Worm (Caenorhabditis elegans) whole organism, L1 larva: ENCODE results near the gene C16C8.7.

Source experiments
- C34B4.2 ChIP-seq: sonication (generic microtip); optimal IDR thresholded peaks from 2 replicates; lab custom pipeline; 2017; ENCODE audit warnings: mild to moderate bottlenecking, missing genetic modification characterization, missing compliant biosample characterization
- F16B12.6 ChIP-seq: fragments of 150-350 bp; optimal IDR thresholded peaks from 2 replicates; lab custom pipeline; 2014; ENCODE audit warnings: missing biosample characterization, missing genetic modification characterization
- dpl-1 ChIP-seq, 3 experiments: fragments of 150-350 bp in 2 of 3; sonication (generic microtip) in 1 of 3; optimal IDR thresholded peaks; 2 replicates each; lab custom pipeline; 2014 to 2017; ENCODE audit warnings: missing biosample characterization in 3 of 3, missing genetic modification characterization in 3 of 3, missing genetic modification reagents in 3 of 3
- lin-35 ChIP-seq, 2 experiments: fragments of 150-350 bp; optimal IDR thresholded peaks; 2 replicates each; lab custom pipeline; 2014; ENCODE audit warnings: missing biosample characterization in 2 of 2, missing genetic modification characterization in 2 of 2, missing genetic modification reagents in 2 of 2
- mef-2 ChIP-seq: fragments of 150-350 bp; optimal IDR thresholded peaks from 2 replicates; lab custom pipeline; 2014; ENCODE audit warnings: missing biosample characterization, missing genetic modification characterization
- nhr-12 ChIP-seq: sonication (generic microtip); optimal IDR thresholded peaks from 2 replicates; lab custom pipeline; 2017; ENCODE audit warnings: missing biosample characterization, missing genetic modification characterization
- nhr-19 ChIP-seq: fragments of 200-800 bp; sonication (Bioruptor generic); conservative IDR thresholded peaks from 2 replicates; pipeline ENCODE4 v1.3.6; 2022; ENCODE audit warnings: missing genetic modification characterization, missing compliant biosample characterization
- nhr-237 ChIP-seq: fragments of 150-350 bp; optimal IDR thresholded peaks from 2 replicates; lab custom pipeline; 2014; ENCODE audit warnings: missing biosample characterization, missing genetic modification characterization
- unc-62 ChIP-seq: fragments of 150-350 bp; optimal IDR thresholded peaks from 2 replicates; lab custom pipeline; 2014; ENCODE audit warnings: missing biosample characterization, missing genetic modification reagents, missing genetic modification characterization
- ztf-11 ChIP-seq, 2 experiments: sonication (generic microtip); optimal IDR thresholded peaks; 2 replicates each; lab custom pipeline; 2016 to 2017; ENCODE audit warnings: missing genetic modification characterization in 2 of 2, missing biosample characterization in 1 of 2, missing compliant biosample characterization in 1 of 2

- TF ChIP-seq F16B12.6 (tag; lab: Kevin White, UChicago): no peak
- no peak for TF ChIP-seq nhr-12
- TF ChIP-seq nhr-237: no peak
- TF ChIP-seq dpl-1 (GFP tag; optimal IDR thresholded peaks at IDR 0.05; lab: Kevin White, UChicago): no peak
- TF ChIP-seq nhr-19 (GFP tag; lab: Robert Waterston, UW): no peak
- no peak for TF ChIP-seq mef-2
- TF ChIP-seq ztf-11 (tag; optimal IDR thresholded peaks at IDR 0.05; lab: Kevin White, UChicago): no peak
- TF ChIP-seq C34B4.2 (tag; lab: Kevin White, UChicago): no peak
- no peak for TF ChIP-seq unc-62 (GFP tag; lab: Kevin White, UChicago)
- TF ChIP-seq lin-35 (GFP tag; optimal IDR thresholded peaks at IDR 0.05; lab: Kevin White, UChicago): no peak
Observed at ce11 chrII:3446647-3447046, 13.3 kb downstream of the C16C8.7 start, which contains the start of the genes C16C8.20 and gldi-6.
